Fruit fly (Drosophila melanogaster) whole organism, embryonic: ENCODE data around the gene Rpp14a.
A peak's percentile ranks its signal among the peaks of the same experiment; 100 is the strongest.

ENCODE experiments used
- Atf-2 ChIP-seq: fragments of 200-800 bp; sonication (Bioruptor generic); optimal IDR thresholded peaks from 2 replicates; lab custom pipeline; 2016; ENCODE audit warnings: missing biosample characterization, missing genetic modification characterization
- C15 ChIP-seq: fragments of 200-800 bp; sonication (Bioruptor generic); IDR thresholded peaks from 3 replicates; pipeline ENCODE4 v1.3.6; 2022; ENCODE audit warnings: missing biosample characterization, missing genetic modification characterization
- CG1024 ChIP-seq: fragments of 200-800 bp; sonication (Bioruptor generic); IDR thresholded peaks from 2 replicates; pipeline ENCODE4 v1.3.6; 2022; ENCODE audit warnings: missing biosample characterization, missing genetic modification characterization
- CG10267 ChIP-seq: fragments of 200-800 bp; sonication (Bioruptor generic); optimal IDR thresholded peaks from 2 replicates; lab custom pipeline; 2018; ENCODE audit warnings: missing biosample characterization, mild to moderate bottlenecking, missing genetic modification characterization, moderate library complexity
- CG10274 ChIP-seq: fragments of 200-800 bp; sonication (Bioruptor generic); optimal IDR thresholded peaks from 3 replicates; lab custom pipeline; 2017; ENCODE audit warnings: missing biosample characterization, mild to moderate bottlenecking, missing genetic modification characterization
- CG11085 ChIP-seq: fragments of 200-800 bp; sonication (Bioruptor generic); IDR thresholded peaks from 2 replicates; pipeline ENCODE4 v1.3.6; 2022; ENCODE audit warnings: missing biosample characterization, missing genetic modification characterization
- CG11723 ChIP-seq: fragments of 200-800 bp; sonication (Bioruptor generic); optimal IDR thresholded peaks from 2 replicates; lab custom pipeline; 2017; ENCODE audit warnings: missing biosample characterization, mild to moderate bottlenecking, missing genetic modification characterization
- CG12744 ChIP-seq: fragments of 200-800 bp; sonication (Bioruptor generic); optimal IDR thresholded peaks from 2 replicates; lab custom pipeline; 2016; ENCODE audit warnings: missing biosample characterization, missing genetic modification characterization
- CG14710 ChIP-seq: fragments of 200-800 bp; sonication (Bioruptor generic); optimal IDR thresholded peaks from 3 replicates; lab custom pipeline; 2019; ENCODE audit warnings: missing biosample characterization, mild to moderate bottlenecking, missing genetic modification characterization, moderate library complexity
- CG14965 ChIP-seq: fragments of 200-800 bp; sonication (Bioruptor generic); optimal IDR thresholded peaks from 2 replicates; lab custom pipeline; 2016; ENCODE audit warnings: missing biosample characterization, missing genetic modification characterization, borderline replicate concordance
- CG15011 ChIP-seq: fragments of 200-800 bp; sonication (Bioruptor generic); optimal IDR thresholded peaks from 3 replicates; lab custom pipeline; 2018; ENCODE audit warnings: missing biosample characterization, mild to moderate bottlenecking, missing genetic modification characterization
- CG1602 ChIP-seq: fragments of 200-800 bp; sonication (Bioruptor generic); optimal IDR thresholded peaks from 3 replicates; lab custom pipeline; 2016; ENCODE audit warnings: missing biosample characterization, missing genetic modification characterization
- CG2120 ChIP-seq: fragments of 200-800 bp; sonication (Bioruptor generic); optimal IDR thresholded peaks from 3 replicates; lab custom pipeline; 2016; ENCODE audit warnings: missing biosample characterization, missing genetic modification characterization
- CG30020 ChIP-seq: fragments of 200-800 bp; optimal IDR thresholded peaks from 2 replicates; lab custom pipeline; 2019; ENCODE audit warnings: missing biosample characterization, mild to moderate bottlenecking, missing genetic modification characterization, moderate library complexity
- CG30403 ChIP-seq: fragments of 200-800 bp; sonication (Bioruptor generic); optimal IDR thresholded peaks from 3 replicates; lab custom pipeline; 2016; ENCODE audit warnings: missing biosample characterization, missing genetic modification characterization
- CG32532 ChIP-seq: fragments of 200-800 bp; sonication (Bioruptor generic); IDR thresholded peaks from 2 replicates; pipeline ENCODE4 v1.3.6; 2022; ENCODE audit warnings: missing biosample characterization, missing genetic modification characterization
- CG33213 ChIP-seq: fragments of 200-800 bp; sonication (Bioruptor generic); optimal IDR thresholded peaks from 3 replicates; lab custom pipeline; 2016; ENCODE audit warnings: missing biosample characterization, missing genetic modification characterization
- CG34422 ChIP-seq: fragments of 200-800 bp; sonication (Bioruptor generic); IDR thresholded peaks from 3 replicates; pipeline ENCODE4 v1.3.6; 2022; ENCODE audit warnings: missing biosample characterization, missing genetic modification characterization
- CG4282 ChIP-seq: fragments of 200-800 bp; sonication (Bioruptor generic); optimal IDR thresholded peaks from 2 replicates; lab custom pipeline; 2016; ENCODE audit warnings: missing biosample characterization, missing genetic modification characterization
- CG43689 ChIP-seq: fragments of 200-800 bp; sonication (Bioruptor generic); IDR thresholded peaks from 2 replicates; pipeline ENCODE4 v1.3.6; 2022; ENCODE audit warnings: missing biosample characterization, missing genetic modification characterization
- CG5180 ChIP-seq: fragments of 200-800 bp; sonication (Bioruptor generic); optimal IDR thresholded peaks from 3 replicates; lab custom pipeline; 2017; ENCODE audit warnings: missing biosample characterization, missing genetic modification characterization, mild to moderate bottlenecking, moderate library complexity, missing genetic modification reagents
- CG5953 ChIP-seq: fragments of 200-800 bp; sonication (Bioruptor generic); IDR thresholded peaks from 2 replicates; pipeline ENCODE4 v1.3.6; 2022; ENCODE audit warnings: missing biosample characterization, missing genetic modification characterization
- CG7372 ChIP-seq: fragments of 200-800 bp; sonication (Bioruptor generic); IDR thresholded peaks from 2 replicates; pipeline ENCODE4 v1.3.6; 2022; ENCODE audit warnings: missing biosample characterization, missing genetic modification characterization
- CG8388 ChIP-seq: fragments of 200-800 bp; sonication (Bioruptor generic); optimal IDR thresholded peaks from 2 replicates; lab custom pipeline; 2019; ENCODE audit warnings: missing biosample characterization, mild to moderate bottlenecking, missing genetic modification characterization, moderate library complexity
- Chrac-16 ChIP-seq: fragments of 200-800 bp; sonication (Bioruptor generic); optimal IDR thresholded peaks from 3 replicates; lab custom pipeline; 2016; ENCODE audit warnings: missing biosample characterization, missing genetic modification characterization
- Ets65A ChIP-seq: fragments of 200-800 bp; sonication (Bioruptor generic); peaks from one replicate; lab custom pipeline; 2016; ENCODE audit warnings: missing biosample characterization, missing genetic modification characterization
- Ets97D ChIP-seq: fragments of 200-800 bp; sonication (Bioruptor generic); optimal IDR thresholded peaks from 3 replicates; lab custom pipeline; 2016; ENCODE audit warnings: missing biosample characterization, missing genetic modification characterization
- Fer1 ChIP-seq: fragments of 200-800 bp; sonication (Bioruptor generic); optimal IDR thresholded peaks from 2 replicates; lab custom pipeline; 2017; ENCODE audit warnings: missing biosample characterization, mild to moderate bottlenecking, missing genetic modification characterization
- H2.0 ChIP-seq: fragments of 200-800 bp; sonication (Bioruptor generic); IDR thresholded peaks from 2 replicates; pipeline ENCODE4 v1.3.6; 2022; ENCODE audit warnings: missing biosample characterization, missing genetic modification characterization
- Jarid2 ChIP-seq: fragments of 200-800 bp; sonication (Bioruptor generic); optimal IDR thresholded peaks from 3 replicates; lab custom pipeline; 2017; ENCODE audit warnings: mild to moderate bottlenecking, missing biosample characterization, missing genetic modification reagents, missing genetic modification characterization
- Myb ChIP-seq: fragments of 200-800 bp; sonication (Bioruptor generic); optimal IDR thresholded peaks from 2 replicates; lab custom pipeline; 2016; ENCODE audit warnings: missing biosample characterization, missing genetic modification characterization
- Nf-YA ChIP-seq: fragments of 200-800 bp; sonication (Bioruptor generic); IDR thresholded peaks from 2 replicates; pipeline ENCODE4 v1.3.6; 2022; ENCODE audit warnings: missing biosample characterization, missing genetic modification characterization
- NfI ChIP-seq: fragments of 200-800 bp; sonication (Bioruptor generic); optimal IDR thresholded peaks from 3 replicates; lab custom pipeline; 2018; ENCODE audit warnings: missing biosample characterization, mild to moderate bottlenecking, missing genetic modification characterization, moderate library complexity
- PHDP ChIP-seq: fragments of 200-800 bp; sonication (Bioruptor generic); optimal IDR thresholded peaks from 3 replicates; lab custom pipeline; 2018; ENCODE audit warnings: missing biosample characterization, mild to moderate bottlenecking, missing genetic modification characterization, moderate library complexity
- Sin3A ChIP-seq: fragments of >200 bp; optimal IDR thresholded peaks from 2 replicates; lab custom pipeline; 2018
- Six4 ChIP-seq: fragments of 200-800 bp; sonication (Bioruptor generic); optimal IDR thresholded peaks from 2 replicates; lab custom pipeline; 2016; ENCODE audit warnings: missing biosample characterization, missing genetic modification characterization
- bigmax ChIP-seq: fragments of 200-800 bp; sonication (Bioruptor generic); optimal IDR thresholded peaks from 2 replicates; lab custom pipeline; 2018; ENCODE audit warnings: missing biosample characterization, mild to moderate bottlenecking, missing genetic modification characterization
- br ChIP-seq: fragments of >200 bp; optimal IDR thresholded peaks from 2 replicates; lab custom pipeline; 2017
- cas ChIP-seq: fragments of 200-800 bp; sonication (Bioruptor generic); IDR thresholded peaks from 2 replicates; pipeline ENCODE4 v1.3.6; 2022; ENCODE audit warnings: missing biosample characterization, missing genetic modification characterization
- cato ChIP-seq: fragments of 200-800 bp; sonication (Bioruptor generic); optimal IDR thresholded peaks from 2 replicates; lab custom pipeline; 2016; ENCODE audit warnings: missing biosample characterization, missing genetic modification characterization, borderline replicate concordance
- cwo ChIP-seq: fragments of 200-800 bp; sonication (Bioruptor generic); optimal IDR thresholded peaks from 3 replicates; lab custom pipeline; 2017; ENCODE audit warnings: missing biosample characterization, missing genetic modification characterization, mild to moderate bottlenecking, moderate library complexity, missing genetic modification reagents
- ems ChIP-seq: fragments of 200-800 bp; sonication (Bioruptor generic); optimal IDR thresholded peaks from 3 replicates; lab custom pipeline; 2016; ENCODE audit warnings: missing biosample characterization, missing genetic modification characterization
- eve ChIP-seq, 2 experiments: fragments of >200 bp; optimal IDR thresholded peaks; 2 replicates each; lab custom pipeline; 2017; ENCODE audit warnings: missing biosample characterization in 2 of 2, missing genetic modification characterization in 2 of 2
- fd96Cb ChIP-seq: fragments of 200-800 bp; sonication (Bioruptor generic); optimal IDR thresholded peaks from 2 replicates; lab custom pipeline; 2018; ENCODE audit warnings: missing biosample characterization, mild to moderate bottlenecking, missing genetic modification characterization, moderate library complexity
- hbn ChIP-seq: fragments of 200-800 bp; sonication (Bioruptor generic); IDR thresholded peaks from 2 replicates; pipeline ENCODE4 v1.3.6; 2022; ENCODE audit warnings: missing biosample characterization, missing genetic modification characterization; ENCODE audit not compliant: partially characterized antibody
- her ChIP-seq: fragments of 200-800 bp; sonication (Bioruptor generic); optimal IDR thresholded peaks from 2 replicates; lab custom pipeline; 2016; ENCODE audit warnings: missing biosample characterization, missing genetic modification characterization
- klu ChIP-seq: fragments of 200-800 bp; sonication (Bioruptor generic); IDR thresholded peaks from 2 replicates; pipeline ENCODE4 v1.3.6; 2022; ENCODE audit warnings: missing biosample characterization, missing genetic modification characterization
- nmo ChIP-seq: fragments of 200-800 bp; sonication (Bioruptor generic); optimal IDR thresholded peaks from 2 replicates; lab custom pipeline; 2018; ENCODE audit warnings: missing biosample characterization, mild to moderate bottlenecking, missing genetic modification characterization, moderate library complexity
- onecut ChIP-seq: fragments of 200-800 bp; sonication (Bioruptor generic); IDR thresholded peaks from 2 replicates; pipeline ENCODE4 v1.3.6; 2022; ENCODE audit warnings: missing biosample characterization, missing genetic modification characterization
- psq ChIP-seq: fragments of 200-800 bp; sonication (Bioruptor generic); optimal IDR thresholded peaks from 2 replicates; lab custom pipeline; 2017; ENCODE audit warnings: missing biosample characterization, missing genetic modification characterization
- zfh2 ChIP-seq: fragments of 200-800 bp; sonication (Bioruptor generic); optimal IDR thresholded peaks from 2 replicates; lab custom pipeline; 2016; ENCODE audit warnings: missing biosample characterization, missing genetic modification characterization

Gene Rpp14a

dm6 chr3R:30043139-30043744 lies 13.4 kb upstream of the Rpp14a start, which contains the start of gene Sry-delta (continued):
- peak; percentile 44; the same call in 1 of the 2 replicates for TF ChIP-seq CG7372
- TF ChIP-seq CG11723 = peak; percentile 74
- TF ChIP-seq cato (GFP tag; lab: Kevin White, UChicago) = peak; percentile 28
- 0 out of 2 replicates have a peak, but pooled peaks have one; percentile 23 for TF ChIP-seq CG5953 (GFP tag; lab: Robert Waterston, UW)
- peak; percentile 46 for TF ChIP-seq fd96Cb (tag; lab: Kevin White, UChicago)
- TF ChIP-seq Ets65A (GFP tag; lab: Kevin White, UChicago) = peak; percentile 99
- peak; percentile 71 for TF ChIP-seq hbn (GFP tag; lab: Robert Waterston, UW)
- TF ChIP-seq CG12744 (GFP tag; lab: Kevin White, UChicago) = peak; percentile 55
- no peak for TF ChIP-seq CG43689
- peak; percentile 97 for TF ChIP-seq CG30020
- TF ChIP-seq CG32532 (GFP tag; lab: Robert Waterston, UW) = peak; percentile 88
- peak; percentile 90 for TF ChIP-seq her (GFP tag; lab: Kevin White, UChicago)
- TF ChIP-seq Ets97D (GFP tag; lab: Kevin White, UChicago) = peak; percentile 97
- no peak for TF ChIP-seq eve (GFP tag; optimal IDR thresholded peaks at IDR 0.05; lab: Kevin White, UChicago)
- peak; percentile 85 for TF ChIP-seq CG1024 (GFP tag; lab: Robert Waterston, UW)
- TF ChIP-seq Myb (GFP tag; lab: Kevin White, UChicago) = peak; percentile 70
- TF ChIP-seq H2.0 (GFP tag; lab: Robert Waterston, UW) = peak; percentile 60
- peak; percentile 86 for TF ChIP-seq CG4282 (GFP tag; lab: Kevin White, UChicago)
- peak; percentile 84 for TF ChIP-seq CG11085 (GFP tag; lab: Robert Waterston, UW)
- TF ChIP-seq CG15011 (GFP tag; lab: Kevin White, UChicago) = no peak
- peak; percentile 64 for TF ChIP-seq klu (GFP tag; lab: Robert Waterston, UW)
- peak; percentile 69 for TF ChIP-seq ems (GFP tag; lab: Kevin White, UChicago)
- TF ChIP-seq CG5180 (GFP tag; lab: Kevin White, UChicago) = no peak
- TF ChIP-seq C15 (GFP tag; lab: Robert Waterston, UW) = no peak
- TF ChIP-seq cwo (GFP tag; lab: Kevin White, UChicago) = no peak
- TF ChIP-seq Six4 (GFP tag; lab: Kevin White, UChicago) = peak; percentile 64
- TF ChIP-seq cas = peak; percentile 74
- peak; percentile 84 for TF ChIP-seq CG34422 (GFP tag; lab: Robert Waterston, UW)
- peak; percentile 90 for TF ChIP-seq CG30403 (GFP tag; lab: Kevin White, UChicago)
- peak; percentile 60 for TF ChIP-seq psq (GFP tag; lab: Kevin White, UChicago)
- TF ChIP-seq zfh2 (GFP tag; lab: Kevin White, UChicago) = peak; percentile 95
- peak; percentile 56 for TF ChIP-seq CG8388
- TF ChIP-seq br (lab: Kevin White, UChicago) = no peak
- peak; percentile 27 for TF ChIP-seq CG10274
- peak; percentile 84 for TF ChIP-seq Chrac-16
- TF ChIP-seq CG14965 (GFP tag; lab: Kevin White, UChicago) = peak; percentile 3
- TF ChIP-seq CG14710 (tag; lab: Kevin White, UChicago) = peak; percentile 88
- TF ChIP-seq CG10267 (tag; lab: Kevin White, UChicago) = peak; percentile 79
- TF ChIP-seq PHDP (tag; lab: Kevin White, UChicago) = peak; percentile 72
- peak; percentile 71 for TF ChIP-seq Sin3A
- peak; percentile 83 for TF ChIP-seq NfI (GFP tag; lab: Kevin White, UChicago)
- TF ChIP-seq Jarid2 (GFP tag; lab: Kevin White, UChicago) = no peak
- TF ChIP-seq Fer1 (GFP tag; lab: Kevin White, UChicago) = peak; percentile 76
- peak; percentile 62; the same call in 1 of the 2 replicates for TF ChIP-seq Nf-YA (GFP tag; lab: Robert Waterston, UW)
- peak; percentile 90 for TF ChIP-seq CG33213
- TF ChIP-seq onecut = peak; percentile 50
- peak; percentile 93 for TF ChIP-seq CG2120 (GFP tag; lab: Kevin White, UChicago)
- peak; percentile 74 for TF ChIP-seq CG1602 (GFP tag; lab: Kevin White, UChicago)
- peak; percentile 79 for TF ChIP-seq bigmax (GFP tag; lab: Kevin White, UChicago)
- TF ChIP-seq nmo = peak; percentile 81
- peak; percentile 58 for TF ChIP-seq Atf-2
